Fruit fly (Drosophila melanogaster): ENCODE measurements around the gene M1BP.

M1BP gene

dm6 chr3R:8746354-8746753 is 14.9 kb upstream of the M1BP start (continued):
- TF ChIP-seq CG6254 (GFP tag; optimal IDR thresholded peaks at IDR 0.05) (peak; percentile 20), CG1529 (GFP tag; optimal IDR thresholded peaks at IDR 0.05) (peak; percentile 61), D19B (GFP tag; optimal IDR thresholded peaks at IDR 0.05) (no peak), repo (GFP tag; optimal IDR thresholded peaks at IDR 0.05) (no peak), trem (tag; optimal IDR thresholded peaks at IDR 0.05) (peak; percentile 65), nom (GFP tag; optimal IDR thresholded peaks at IDR 0.05) (no peak), CG8281 (tag; optimal IDR thresholded peaks at IDR 0.05) (peak; percentile 21), grn (GFP tag; optimal IDR thresholded peaks at IDR 0.05) (no peak), trh (GFP tag; optimal IDR thresholded peaks at IDR 0.05) (no peak), CG17359 (tag; optimal IDR thresholded peaks at IDR 0.05) (peak; percentile 67), gt (GFP tag; IDR thresholded peaks at IDR 0.05) (no peak), CG32767 (GFP tag; IDR thresholded peaks at IDR 0.05) (no peak), CG5245 (GFP tag; optimal IDR thresholded peaks at IDR 0.05) (peak; percentile 33), sim (GFP tag; IDR thresholded peaks at IDR 0.05) (peak; percentile 63; the same call in 1 of the 2 replicates), toy (GFP tag; IDR thresholded peaks at IDR 0.05) (no peak), lmd (GFP tag; IDR thresholded peaks at IDR 0.05) (peak; percentile 59), CG17568 (GFP tag; optimal IDR thresholded peaks at IDR 0.05) (peak; percentile 35), Dip3 (GFP tag; optimal IDR thresholded peaks at IDR 0.05) (no peak), schlank (tag; optimal IDR thresholded peaks at IDR 0.05) (no peak), run (tag; optimal IDR thresholded peaks at IDR 0.05) (peak; percentile 38), CG9932 (GFP tag; IDR thresholded peaks at IDR 0.05) (peak; percentile 36; the same call in 1 of the 2 replicates), Dp (GFP tag; optimal IDR thresholded peaks at IDR 0.05) (no peak), CG16779 (GFP tag; IDR thresholded peaks at IDR 0.05) (no peak), CG15269 (tag; optimal IDR thresholded peaks at IDR 0.05) (peak; percentile 43), CG7839 (tag; optimal IDR thresholded peaks at IDR 0.05) (peak; percentile 65), Jarid2 (GFP tag; optimal IDR thresholded peaks at IDR 0.05) (no peak), CG3407 (GFP tag; optimal IDR thresholded peaks at IDR 0.05) (peak; percentile 44), jigr1 (GFP tag; IDR thresholded peaks at IDR 0.05) (no peak), CG10431 (GFP tag; optimal IDR thresholded peaks at IDR 0.05) (no peak), Lim3 (GFP tag; IDR thresholded peaks at IDR 0.05) (no peak), CG7372 (GFP tag; IDR thresholded peaks at IDR 0.05) (no peak), fu2 (GFP tag; optimal IDR thresholded peaks at IDR 0.05) (no peak), phol (tag; optimal IDR thresholded peaks at IDR 0.05) (peak; percentile 73), CG31365 (tag; optimal IDR thresholded peaks at IDR 0.05) (no peak), kni (GFP tag; optimal IDR thresholded peaks at IDR 0.05) (no peak), h (optimal IDR thresholded peaks at IDR 0.05) (no peak), psq (GFP tag; optimal IDR thresholded peaks at IDR 0.05) (no peak), CG10147 (GFP tag; optimal IDR thresholded peaks at IDR 0.05) (peak; percentile 54), CG30431 (GFP tag; optimal IDR thresholded peaks at IDR 0.05) (peak; percentile 51), HmgZ (tag; optimal IDR thresholded peaks at IDR 0.05) (peak; percentile 1), CG10267 (tag; optimal IDR thresholded peaks at IDR 0.05) (peak; percentile 62), Lpt (GFP tag; optimal IDR thresholded peaks at IDR 0.05) (no peak), Meics (GFP tag; optimal IDR thresholded peaks at IDR 0.05) (peak; percentile 46), Hr39 (optimal IDR thresholded peaks at IDR 0.05) (no peak), CG8765 (GFP tag; IDR thresholded peaks at IDR 0.05) (peak; percentile 63), HmgD (GFP tag; optimal IDR thresholded peaks at IDR 0.05) (no peak), CG17912 (GFP tag; optimal IDR thresholded peaks at IDR 0.05) (no peak), Oli (tag; optimal IDR thresholded peaks at IDR 0.05) (peak; percentile 66), CG11560 (tag; IDR thresholded peaks at IDR 0.05) (no peak), CG7357 (GFP tag; IDR thresholded peaks at IDR 0.05) (no peak), Ptx1 (GFP tag; IDR thresholded peaks at IDR 0.05) (peak; percentile 56; the same call in 1 of the 2 replicates), CG10274 (GFP tag; optimal IDR thresholded peaks at IDR 0.05) (no peak), HHEX (GFP tag; optimal IDR thresholded peaks at IDR 0.05) (peak; percentile 7)

All from whole organism, embryonic.